Fruit fly (Drosophila melanogaster) whole organism: ENCODE measurements around the gene Usp32.

Experiments
- CG8478 ChIP-seq: fragments of >200 bp; optimal IDR thresholded peaks from 2 replicates; lab custom pipeline; 2018; ENCODE audit warnings: inconsistent platforms
- Dll ChIP-seq: fragments of >200 bp; optimal IDR thresholded peaks from 2 replicates; lab custom pipeline; 2017

DNA sequence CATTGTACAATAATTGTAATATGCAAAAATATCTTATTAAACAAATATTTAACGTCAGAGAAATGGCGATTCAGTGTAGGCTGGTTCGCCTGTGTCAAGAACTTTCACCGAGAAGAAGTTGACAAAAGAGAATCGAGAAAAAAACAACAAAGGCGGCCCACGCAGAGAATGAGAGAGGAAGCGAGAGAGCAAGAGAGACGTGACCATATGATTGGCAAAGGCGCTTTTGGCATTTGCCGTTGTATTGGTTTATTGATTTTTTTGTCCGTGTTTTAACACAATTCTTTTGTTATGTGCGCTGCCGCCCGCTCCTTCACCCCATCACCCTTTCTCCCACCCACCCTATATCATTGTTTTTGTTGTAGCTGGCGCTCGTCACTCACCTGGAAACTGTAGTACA is 37.7 kb upstream of the Usp32 start:
- no peak for TF ChIP-seq Dll
- no peak for TF ChIP-seq CG8478 (lab: Kevin White, UChicago)
